Fruit fly (Drosophila melanogaster) whole organism, embryonic: ENCODE data around the gene Sik2.

ENCODE experiments used
- Adf1 ChIP-seq: fragments of 200-800 bp; sonication (Bioruptor generic); IDR thresholded peaks from 2 replicates; pipeline ENCODE4 v1.3.6; 2022; ENCODE audit warnings: missing biosample characterization, missing genetic modification characterization
- Atf3 ChIP-seq: fragments of 200-800 bp; sonication (Bioruptor generic); optimal IDR thresholded peaks from 3 replicates; lab custom pipeline; 2016; ENCODE audit warnings: missing biosample characterization, missing genetic modification characterization
- CG10209 ChIP-seq: fragments of 200-800 bp; sonication (Bioruptor generic); optimal IDR thresholded peaks from 3 replicates; lab custom pipeline; 2017; ENCODE audit warnings: missing biosample characterization, mild to moderate bottlenecking, missing genetic modification characterization, missing genetic modification reagents
- CG10431 ChIP-seq: fragments of 200-800 bp; sonication (Bioruptor generic); optimal IDR thresholded peaks from 3 replicates; lab custom pipeline; 2018; ENCODE audit warnings: missing biosample characterization, mild to moderate bottlenecking, missing genetic modification characterization
- CG10959 ChIP-seq: fragments of 200-800 bp; sonication (Bioruptor generic); IDR thresholded peaks from 2 replicates; pipeline ENCODE4 v1.3.6; 2022; ENCODE audit warnings: missing biosample characterization, missing genetic modification characterization
- CG11696 ChIP-seq: fragments of 200-800 bp; sonication (Bioruptor generic); IDR thresholded peaks from 2 replicates; pipeline ENCODE4 v1.3.6; 2022; ENCODE audit warnings: missing biosample characterization, missing genetic modification characterization
- CG13287 ChIP-seq: fragments of 200-800 bp; sonication (Bioruptor generic); IDR thresholded peaks from 2 replicates; pipeline ENCODE4 v1.3.6; 2022; ENCODE audit warnings: missing biosample characterization, missing genetic modification characterization; ENCODE audit not compliant: partially characterized antibody
- CG13296 ChIP-seq: fragments of 200-800 bp; sonication (Bioruptor generic); optimal IDR thresholded peaks from 3 replicates; lab custom pipeline; 2018; ENCODE audit warnings: missing biosample characterization, mild to moderate bottlenecking, missing genetic modification characterization
- CG13894 ChIP-seq: fragments of 200-800 bp; sonication (Bioruptor generic); optimal IDR thresholded peaks from 3 replicates; lab custom pipeline; 2018; ENCODE audit warnings: missing biosample characterization, mild to moderate bottlenecking, missing genetic modification characterization, moderate library complexity
- CG15269 ChIP-seq: fragments of 200-800 bp; sonication (Bioruptor generic); optimal IDR thresholded peaks from 2 replicates; lab custom pipeline; 2018; ENCODE audit warnings: missing biosample characterization, mild to moderate bottlenecking, missing genetic modification characterization, moderate library complexity
- CG15479 ChIP-seq: fragments of 200-800 bp; sonication (Bioruptor generic); optimal IDR thresholded peaks from 3 replicates; lab custom pipeline; 2019; ENCODE audit warnings: missing biosample characterization, mild to moderate bottlenecking, missing genetic modification characterization, moderate library complexity
- CG16779 ChIP-seq: fragments of 200-800 bp; sonication (Bioruptor generic); IDR thresholded peaks from 2 replicates; pipeline ENCODE4 v1.3.6; 2022; ENCODE audit warnings: missing biosample characterization, missing genetic modification characterization
- CG33557 ChIP-seq: fragments of 200-800 bp; sonication (Bioruptor generic); optimal IDR thresholded peaks from 2 replicates; lab custom pipeline; 2019; ENCODE audit warnings: missing biosample characterization, mild to moderate bottlenecking, missing genetic modification characterization, moderate library complexity
- CG34376 ChIP-seq: fragments of 200-800 bp; sonication (Bioruptor generic); optimal IDR thresholded peaks from 2 replicates; lab custom pipeline; 2018; ENCODE audit warnings: missing biosample characterization, mild to moderate bottlenecking, missing genetic modification characterization
- CG6654 ChIP-seq: fragments of 200-800 bp; sonication (Bioruptor generic); optimal IDR thresholded peaks from 2 replicates; lab custom pipeline; 2017; ENCODE audit warnings: missing biosample characterization, mild to moderate bottlenecking, missing genetic modification characterization
- CG6765 ChIP-seq: fragments of 200-800 bp; sonication (Bioruptor generic); optimal IDR thresholded peaks from 3 replicates; lab custom pipeline; 2017; ENCODE audit warnings: missing biosample characterization, mild to moderate bottlenecking, missing genetic modification characterization
- CHES-1-like ChIP-seq: fragments of 200-800 bp; sonication (Bioruptor generic); optimal IDR thresholded peaks from 2 replicates; lab custom pipeline; 2016; ENCODE audit warnings: missing biosample characterization, missing genetic modification characterization
- Camta ChIP-seq: fragments of 200-800 bp; sonication (Bioruptor generic); optimal IDR thresholded peaks from 2 replicates; lab custom pipeline; 2016; ENCODE audit warnings: missing biosample characterization, missing genetic modification characterization
- Dip3 ChIP-seq: fragments of 200-800 bp; sonication (Bioruptor generic); optimal IDR thresholded peaks from 3 replicates; lab custom pipeline; 2016; ENCODE audit warnings: missing biosample characterization, missing genetic modification characterization
- E2f1 ChIP-seq: fragments of 200-800 bp; sonication (Bioruptor generic); IDR thresholded peaks from 2 replicates; pipeline ENCODE4 v1.3.6; 2022; ENCODE audit warnings: missing biosample characterization, missing genetic modification characterization
- Eip74EF ChIP-seq, 2 experiments: fragments of 200-800 bp in 1 of 2; fragments of >200 bp in 1 of 2; sonication (Bioruptor generic) in 1 of 2; optimal IDR thresholded peaks; 2 replicates each; lab custom pipeline; 2017 to 2019; ENCODE audit warnings: missing biosample characterization in 2 of 2, missing genetic modification characterization in 2 of 2, mild to moderate bottlenecking in 1 of 2, moderate library complexity in 1 of 2
- HLH54F ChIP-seq: fragments of 200-800 bp; sonication (Bioruptor generic); optimal IDR thresholded peaks from 3 replicates; lab custom pipeline; 2016; ENCODE audit warnings: missing biosample characterization, missing genetic modification characterization
- Meics ChIP-seq: fragments of 200-800 bp; sonication (Bioruptor generic); optimal IDR thresholded peaks from 2 replicates; lab custom pipeline; 2017; ENCODE audit warnings: missing biosample characterization, mild to moderate bottlenecking, missing genetic modification characterization
- Nf-YA ChIP-seq: fragments of 200-800 bp; sonication (Bioruptor generic); IDR thresholded peaks from 2 replicates; pipeline ENCODE4 v1.3.6; 2022; ENCODE audit warnings: missing biosample characterization, missing genetic modification characterization
- NfI ChIP-seq: fragments of 200-800 bp; sonication (Bioruptor generic); optimal IDR thresholded peaks from 3 replicates; lab custom pipeline; 2018; ENCODE audit warnings: missing biosample characterization, mild to moderate bottlenecking, missing genetic modification characterization, moderate library complexity
- Oaz ChIP-seq: fragments of 200-800 bp; sonication (Bioruptor generic); IDR thresholded peaks from 2 replicates; pipeline ENCODE4 v1.3.6; 2022; ENCODE audit warnings: missing biosample characterization, missing genetic modification characterization
- PHDP ChIP-seq: fragments of 200-800 bp; sonication (Bioruptor generic); optimal IDR thresholded peaks from 3 replicates; lab custom pipeline; 2018; ENCODE audit warnings: missing biosample characterization, mild to moderate bottlenecking, missing genetic modification characterization, moderate library complexity
- Side ChIP-seq: fragments of 200-800 bp; sonication (Bioruptor generic); optimal IDR thresholded peaks from 2 replicates; lab custom pipeline; 2016; ENCODE audit warnings: missing biosample characterization, missing genetic modification characterization
- Vsx1 ChIP-seq: fragments of 200-800 bp; sonication (Bioruptor generic); optimal IDR thresholded peaks from 2 replicates; lab custom pipeline; 2017; ENCODE audit warnings: missing biosample characterization, mild to moderate bottlenecking, missing genetic modification characterization, missing genetic modification reagents
- cas ChIP-seq: fragments of 200-800 bp; sonication (Bioruptor generic); IDR thresholded peaks from 2 replicates; pipeline ENCODE4 v1.3.6; 2022; ENCODE audit warnings: missing biosample characterization, missing genetic modification characterization
- crc ChIP-seq: fragments of 200-800 bp; sonication (Bioruptor generic); optimal IDR thresholded peaks from 2 replicates; lab custom pipeline; 2016; ENCODE audit warnings: missing biosample characterization, missing genetic modification characterization
- dan ChIP-seq: fragments of 200-800 bp; sonication (Bioruptor generic); IDR thresholded peaks from 2 replicates; pipeline ENCODE4 v1.3.6; 2022; ENCODE audit warnings: missing biosample characterization, missing genetic modification characterization
- eve ChIP-seq, 2 experiments: fragments of >200 bp; optimal IDR thresholded peaks; 2 replicates each; lab custom pipeline; 2017; ENCODE audit warnings: missing biosample characterization in 2 of 2, missing genetic modification characterization in 2 of 2
- fd96Cb ChIP-seq: fragments of 200-800 bp; sonication (Bioruptor generic); optimal IDR thresholded peaks from 2 replicates; lab custom pipeline; 2018; ENCODE audit warnings: missing biosample characterization, mild to moderate bottlenecking, missing genetic modification characterization, moderate library complexity
- gce ChIP-seq: fragments of 200-800 bp; sonication (Bioruptor generic); IDR thresholded peaks from 3 replicates; pipeline ENCODE4 v1.3.6; 2022; ENCODE audit warnings: missing biosample characterization, missing genetic modification characterization
- gcm ChIP-seq: fragments of 200-800 bp; sonication (Bioruptor generic); optimal IDR thresholded peaks from 2 replicates; lab custom pipeline; 2019; ENCODE audit warnings: missing biosample characterization, mild to moderate bottlenecking, missing genetic modification characterization, moderate library complexity
- gem ChIP-seq: fragments of 200-800 bp; sonication (Bioruptor generic); optimal IDR thresholded peaks from 2 replicates; lab custom pipeline; 2019; ENCODE audit warnings: missing biosample characterization, mild to moderate bottlenecking, missing genetic modification characterization, moderate library complexity
- gt ChIP-seq: fragments of 200-800 bp; sonication (Bioruptor generic); IDR thresholded peaks from 2 replicates; pipeline ENCODE4 v1.3.6; 2022; ENCODE audit warnings: missing biosample characterization, missing genetic modification characterization
- luna ChIP-seq: fragments of 200-800 bp; sonication (Bioruptor generic); optimal IDR thresholded peaks from 2 replicates; lab custom pipeline; 2016; ENCODE audit warnings: missing biosample characterization, missing genetic modification characterization
- mam ChIP-seq: fragments of 200-800 bp; sonication (Bioruptor generic); optimal IDR thresholded peaks from 3 replicates; lab custom pipeline; 2016; ENCODE audit warnings: missing biosample characterization, missing genetic modification characterization
- nerfin-1 ChIP-seq: fragments of 200-800 bp; sonication (Bioruptor generic); optimal IDR thresholded peaks from 3 replicates; lab custom pipeline; 2019; ENCODE audit warnings: missing biosample characterization, mild to moderate bottlenecking, missing genetic modification characterization, moderate library complexity
- oc ChIP-seq: fragments of 200-800 bp; sonication (Bioruptor generic); optimal IDR thresholded peaks from 2 replicates; lab custom pipeline; 2018; ENCODE audit warnings: missing biosample characterization, mild to moderate bottlenecking, missing genetic modification characterization, moderate library complexity
- org-1 ChIP-seq: fragments of 200-800 bp; sonication (Bioruptor generic); optimal IDR thresholded peaks from 2 replicates; lab custom pipeline; 2017; ENCODE audit warnings: missing biosample characterization, missing genetic modification characterization
- pnt ChIP-seq: fragments of 200-800 bp; sonication (Bioruptor generic); optimal IDR thresholded peaks from 3 replicates; lab custom pipeline; 2016; ENCODE audit warnings: missing biosample characterization, missing genetic modification characterization
- shn ChIP-seq: fragments of 200-800 bp; sonication (Bioruptor generic); optimal IDR thresholded peaks from 3 replicates; lab custom pipeline; 2016; ENCODE audit warnings: missing biosample characterization, missing genetic modification characterization
- sim ChIP-seq: fragments of 200-800 bp; sonication (Bioruptor generic); IDR thresholded peaks from 2 replicates; pipeline ENCODE4 v1.3.6; 2022; ENCODE audit warnings: missing biosample characterization, missing genetic modification characterization
- sima ChIP-seq: fragments of 200-800 bp; sonication (Bioruptor generic); optimal IDR thresholded peaks from 2 replicates; lab custom pipeline; 2016; ENCODE audit warnings: missing biosample characterization, missing genetic modification characterization
- tup ChIP-seq: fragments of 200-800 bp; sonication (Bioruptor generic); optimal IDR thresholded peaks from 2 replicates; lab custom pipeline; 2016; ENCODE audit warnings: missing biosample characterization, mild to moderate bottlenecking, missing genetic modification characterization, moderate library complexity
- unpg ChIP-seq: fragments of 200-800 bp; sonication (Bioruptor generic); optimal IDR thresholded peaks from 3 replicates; lab custom pipeline; 2018; ENCODE audit warnings: missing biosample characterization, mild to moderate bottlenecking, missing genetic modification characterization, moderate library complexity
- wdn ChIP-seq: fragments of 200-800 bp; sonication (Bioruptor generic); IDR thresholded peaks from 2 replicates; pipeline ENCODE4 v1.3.6; 2022; ENCODE audit warnings: missing biosample characterization, missing genetic modification characterization
- zfh2 ChIP-seq: fragments of 200-800 bp; sonication (Bioruptor generic); optimal IDR thresholded peaks from 2 replicates; lab custom pipeline; 2016; ENCODE audit warnings: missing biosample characterization, missing genetic modification characterization

The Sik2 gene

DNA sequence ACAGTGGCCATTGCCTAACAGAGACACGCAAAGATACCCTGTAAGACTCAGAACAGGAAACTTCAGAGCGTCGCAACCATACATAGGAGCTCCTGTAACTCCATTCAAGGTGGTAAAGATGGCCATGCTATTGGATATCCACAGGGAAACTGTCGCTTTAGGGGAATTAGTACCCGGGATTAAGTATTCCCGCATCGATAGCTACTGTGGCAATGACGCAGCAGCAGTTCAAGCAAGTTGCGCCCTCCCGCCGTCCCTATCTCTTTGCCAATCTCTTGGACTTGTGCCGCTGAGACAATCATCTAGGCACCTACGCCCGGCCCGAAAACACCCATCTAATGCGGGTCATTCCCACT is 9.0 kb upstream of the Sik2 start (continued):
- TF ChIP-seq E2f1: peak; percentile 41; the same call in 1 of the 2 replicates
- TF ChIP-seq CG15269 (tag; lab: Kevin White, UChicago): peak; percentile 72
- peak; percentile 53 for TF ChIP-seq HLH54F (GFP tag; lab: Kevin White, UChicago)
- no peak for TF ChIP-seq Nf-YA (GFP tag; lab: Robert Waterston, UW)
- TF ChIP-seq CG16779 (GFP tag; lab: Robert Waterston, UW): no peak
- TF ChIP-seq Camta: peak; percentile 33
- peak; percentile 10 for TF ChIP-seq Atf3
- TF ChIP-seq fd96Cb: peak; percentile 30
- TF ChIP-seq CG13894 (tag; lab: Kevin White, UChicago): peak; percentile 40
- no peak for TF ChIP-seq CG6654 (GFP tag; lab: Kevin White, UChicago)
- TF ChIP-seq Eip74EF (GFP tag; optimal IDR thresholded peaks at IDR 0.05; lab: Kevin White, UChicago): peak in 1 of 2 experiments; percentile 6
- peak; percentile 52 for TF ChIP-seq Dip3
- no peak for TF ChIP-seq dan (GFP tag; lab: Robert Waterston, UW)
- TF ChIP-seq unpg (GFP tag; lab: Kevin White, UChicago): peak; percentile 55
- 0 out of 2 replicates have a peak, but pooled peaks have one; percentile 13 for TF ChIP-seq CG10959 (GFP tag; lab: Robert Waterston, UW)
- TF ChIP-seq Vsx1 (GFP tag; lab: Kevin White, UChicago): no peak
- peak; percentile 68 for TF ChIP-seq CG13296 (GFP tag; lab: Kevin White, UChicago)
- TF ChIP-seq cas: 0 out of 2 replicates have a peak, but pooled peaks have one; percentile 53
- peak; percentile 18 for TF ChIP-seq nerfin-1
- peak; percentile 56 for TF ChIP-seq gcm
- TF ChIP-seq Adf1 (GFP tag; lab: Robert Waterston, UW): no peak
- no peak for TF ChIP-seq oc (tag; lab: Kevin White, UChicago)
- TF ChIP-seq org-1 (GFP tag; lab: Kevin White, UChicago): peak; percentile 56
- no peak for TF ChIP-seq CG10431 (GFP tag; lab: Kevin White, UChicago)
- TF ChIP-seq Side (GFP tag; lab: Kevin White, UChicago): peak; percentile 76
- TF ChIP-seq luna (GFP tag; lab: Kevin White, UChicago): peak; percentile 20
- TF ChIP-seq CG33557: no peak
- peak; percentile 52 for TF ChIP-seq NfI (GFP tag; lab: Kevin White, UChicago)
- TF ChIP-seq zfh2 (GFP tag; lab: Kevin White, UChicago): peak; percentile 73
- TF ChIP-seq CG10209: peak; percentile 43
- peak; percentile 55 for TF ChIP-seq PHDP
- peak; percentile 56 for TF ChIP-seq pnt
- TF ChIP-seq gce: peak; percentile 57; the same call in 2 of the 3 replicates
- no peak for TF ChIP-seq eve (GFP tag; optimal IDR thresholded peaks at IDR 0.05; lab: Kevin White, UChicago)
- TF ChIP-seq CG6765 (GFP tag; lab: Kevin White, UChicago): no peak
- peak; percentile 55 for TF ChIP-seq shn (GFP tag; lab: Kevin White, UChicago)
- 0 out of 2 replicates have a peak, but pooled peaks have one; percentile 3 for TF ChIP-seq CG13287 (GFP tag; lab: Robert Waterston, UW)
- TF ChIP-seq CG15479 (GFP tag; lab: Kevin White, UChicago): peak; percentile 53
- TF ChIP-seq gt (GFP tag; lab: Robert Waterston, UW): no peak
- no peak for TF ChIP-seq sim (GFP tag; lab: Robert Waterston, UW)
- peak; percentile 61 for TF ChIP-seq Oaz (GFP tag; lab: Robert Waterston, UW)
- no peak for TF ChIP-seq tup (GFP tag; lab: Kevin White, UChicago)
- TF ChIP-seq CG11696 (GFP tag; lab: Robert Waterston, UW): peak; percentile 41; the same call in 1 of the 2 replicates
- no peak for TF ChIP-seq sima (GFP tag; lab: Kevin White, UChicago)
- TF ChIP-seq Meics: peak; percentile 77
- peak; percentile 32 for TF ChIP-seq crc (GFP tag; lab: Kevin White, UChicago)
- peak; percentile 74 for TF ChIP-seq mam (GFP tag; lab: Kevin White, UChicago)
- peak; percentile 33 for TF ChIP-seq CG34376 (GFP tag; lab: Kevin White, UChicago)
- TF ChIP-seq wdn (GFP tag; lab: Robert Waterston, UW): peak; percentile 65
- peak; percentile 69 for TF ChIP-seq gem
- TF ChIP-seq CHES-1-like (GFP tag; lab: Kevin White, UChicago): peak; percentile 36
